Fruit fly (Drosophila melanogaster) whole organism, prepupa: ENCODE measurements around the gene CG14143.
"Not testable (repeated sequence)": the region's sequence is repeated elsewhere in the genome, so short reads cannot be mapped to it uniquely, and the experiment has no call there.

ENCODE experiments used
- CG11294 ChIP-seq: fragments of 200-800 bp; sonication (Bioruptor generic); IDR thresholded peaks from 2 replicates; pipeline ENCODE4 v1.3.6; 2022; ENCODE audit warnings: missing biosample characterization, missing genetic modification characterization
- CG31627 ChIP-seq: fragments of 200-800 bp; sonication (Bioruptor generic); optimal IDR thresholded peaks from 3 replicates; lab custom pipeline; 2016; ENCODE audit warnings: missing biosample characterization, missing genetic modification characterization
- CG6276 ChIP-seq: fragments of 200-800 bp; sonication (Bioruptor generic); optimal IDR thresholded peaks from 2 replicates; lab custom pipeline; 2017; ENCODE audit warnings: missing biosample characterization, mild to moderate bottlenecking, missing genetic modification characterization
- CG8119 ChIP-seq: fragments of 200-800 bp; sonication (Bioruptor generic); IDR thresholded peaks from 3 replicates; pipeline ENCODE4 v1.3.6; 2022; ENCODE audit warnings: missing biosample characterization, missing genetic modification characterization
- dsx ChIP-seq: fragments of 200-800 bp; optimal IDR thresholded peaks from 3 replicates; lab custom pipeline; 2019; ENCODE audit warnings: missing biosample characterization, mild to moderate bottlenecking, missing genetic modification characterization, moderate library complexity; ENCODE audit not compliant: poor library complexity, severe bottlenecking
- pdm3 ChIP-seq: fragments of 200-800 bp; sonication (Bioruptor generic); optimal IDR thresholded peaks from 3 replicates; lab custom pipeline; 2016; ENCODE audit warnings: missing biosample characterization, missing genetic modification characterization

- not testable (repeated sequence) for TF ChIP-seq dsx (GFP tag; lab: Kevin White, UChicago); CG31627 (GFP tag; lab: Kevin White, UChicago); CG6276; pdm3 (GFP tag; lab: Kevin White, UChicago); CG11294 (GFP tag; lab: Robert Waterston, UW); CG8119 (GFP tag; lab: Robert Waterston, UW)
Measured at dm6 chr3L:11132055-11132454, 2.7 kb upstream of the CG14143 start, which contains the start of gene CG32074.
